Worm (Caenorhabditis elegans) whole organism, young adult: ENCODE results near the gene haao-1.
A peak's percentile ranks its signal among the peaks of the same experiment; 100 is the strongest.

ENCODE experiments used
- B0019.2 ChIP-seq: fragments of 200-800 bp; sonication (Bioruptor generic); conservative IDR thresholded peaks from 2 replicates; pipeline ENCODE4 v1.3.6; 2022; ENCODE audit warnings: missing genetic modification reagents, missing genetic modification characterization, missing compliant biosample characterization
- B0261.1 ChIP-seq: sonication (generic microtip); optimal IDR thresholded peaks from 2 replicates; lab custom pipeline; 2016; ENCODE audit warnings: mild to moderate bottlenecking, missing genetic modification characterization, moderate library complexity, missing compliant biosample characterization
- B0336.3 ChIP-seq: fragments of 200-800 bp; sonication (Bioruptor generic); IDR thresholded peaks from 2 replicates; pipeline ENCODE4 v1.3.6; 2022; ENCODE audit warnings: missing genetic modification characterization, missing compliant biosample characterization
- F22D6.2 ChIP-seq: sonication (generic microtip); optimal IDR thresholded peaks from 2 replicates; lab custom pipeline; 2016; ENCODE audit warnings: mild to moderate bottlenecking, missing genetic modification characterization, missing compliant biosample characterization
- F39B2.1 ChIP-seq: fragments of 200-800 bp; sonication (Bioruptor generic); IDR thresholded peaks from 2 replicates; pipeline ENCODE4 v1.3.6; 2022; ENCODE audit warnings: missing genetic modification reagents, missing genetic modification characterization, missing compliant biosample characterization
- F49E8.2 ChIP-seq: sonication (generic microtip); optimal IDR thresholded peaks from 3 replicates; lab custom pipeline; 2017; ENCODE audit warnings: missing genetic modification characterization, mild to moderate bottlenecking, missing compliant biosample characterization, antibody characterized with exemption, moderate library complexity; ENCODE audit not compliant: insufficient read depth
- F55B11.4 ChIP-seq: sonication (generic microtip); optimal IDR thresholded peaks from 2 replicates; lab custom pipeline; 2016; ENCODE audit warnings: missing compliant biosample characterization, missing genetic modification characterization, borderline replicate concordance; ENCODE audit not compliant: insufficient read depth
- K11D2.4 ChIP-seq: fragments of 200-800 bp; sonication (Bioruptor generic); IDR thresholded peaks from 2 replicates; pipeline ENCODE4 v1.3.6; 2022; ENCODE audit warnings: missing genetic modification reagents, missing genetic modification characterization, missing compliant biosample characterization
- K12H6.12 ChIP-seq: fragments of 200-800 bp; sonication (Bioruptor generic); optimal IDR thresholded peaks from 2 replicates; lab custom pipeline; 2018; ENCODE audit warnings: mild to moderate bottlenecking, missing genetic modification characterization, missing compliant biosample characterization
- Y67H2A.10 ChIP-seq: fragments of 200-800 bp; sonication (Bioruptor generic); conservative IDR thresholded peaks from 2 replicates; pipeline ENCODE4 v1.3.6; 2022; ENCODE audit warnings: missing genetic modification reagents, missing genetic modification characterization, missing compliant biosample characterization
- Y79H2A.3 ChIP-seq: fragments of 200-800 bp; sonication (Bioruptor generic); conservative IDR thresholded peaks from 2 replicates; pipeline ENCODE4 v1.3.6; 2022; ENCODE audit warnings: missing genetic modification reagents, missing genetic modification characterization, missing compliant biosample characterization
- ZK185.1 ChIP-seq: sonication (generic microtip); optimal IDR thresholded peaks from 2 replicates; lab custom pipeline; 2016; ENCODE audit warnings: mild to moderate bottlenecking, missing genetic modification characterization, missing compliant biosample characterization; ENCODE audit not compliant: poor library complexity, severe bottlenecking
- attf-6 ChIP-seq: fragments of 200-800 bp; sonication (Bioruptor generic); IDR thresholded peaks from 2 replicates; pipeline ENCODE4 v1.3.6; 2022; ENCODE audit warnings: missing genetic modification reagents, missing genetic modification characterization, missing compliant biosample characterization
- cebp-1 ChIP-seq, 2 experiments: fragments of 200-800 bp in 1 of 2; sonication (Bioruptor generic) in 1 of 2; sonication (generic microtip) in 1 of 2; IDR thresholded peaks in 1 of 2; optimal IDR thresholded peaks in 1 of 2; 2 replicates each; pipeline versions ENCODE4 v1.3.6 to Lab custom; 2017 to 2022; ENCODE audit warnings: missing compliant biosample characterization in 2 of 2, missing genetic modification characterization in 2 of 2, mild to moderate bottlenecking in 1 of 2, missing genetic modification reagents in 1 of 2, moderate library complexity in 1 of 2
- ceh-27 ChIP-seq: fragments of 200-800 bp; sonication (Bioruptor generic); optimal IDR thresholded peaks from 2 replicates; lab custom pipeline; 2018; ENCODE audit warnings: mild to moderate bottlenecking, missing genetic modification characterization, moderate library complexity, missing compliant biosample characterization
- ceh-79 ChIP-seq: sonication (generic microtip); optimal IDR thresholded peaks from 2 replicates; lab custom pipeline; 2017; ENCODE audit warnings: mild to moderate bottlenecking, missing genetic modification characterization, missing compliant biosample characterization
- ceh-91 ChIP-seq: fragments of 200-800 bp; sonication (Bioruptor generic); IDR thresholded peaks from 2 replicates; pipeline ENCODE4 v1.3.6; 2022; ENCODE audit warnings: missing genetic modification reagents, missing genetic modification characterization, missing compliant biosample characterization
- chd-7 ChIP-seq: sonication (generic microtip); optimal IDR thresholded peaks from 2 replicates; lab custom pipeline; 2016; ENCODE audit warnings: mild to moderate bottlenecking, missing genetic modification characterization, moderate library complexity, missing compliant biosample characterization
- dox-1 ChIP-seq: fragments of 200-800 bp; sonication (Bioruptor generic); IDR thresholded peaks from 2 replicates; pipeline ENCODE4 v1.3.6; 2022; ENCODE audit warnings: missing genetic modification reagents, missing genetic modification characterization, missing compliant biosample characterization
- dpl-1 ChIP-seq: fragments of 150-350 bp; optimal IDR thresholded peaks from 2 replicates; lab custom pipeline; 2014; ENCODE audit warnings: missing biosample characterization, missing genetic modification reagents, missing genetic modification characterization
- egl-44 ChIP-seq: fragments of 200-800 bp; sonication (Bioruptor generic); IDR thresholded peaks from 2 replicates; pipeline ENCODE4 v1.3.6; 2022; ENCODE audit warnings: missing genetic modification reagents, missing genetic modification characterization, missing compliant biosample characterization
- fkh-3 ChIP-seq: sonication (generic microtip); optimal IDR thresholded peaks from 2 replicates; lab custom pipeline; 2016; ENCODE audit warnings: mild to moderate bottlenecking, missing genetic modification characterization, missing compliant biosample characterization
- gei-17 ChIP-seq: fragments of 200-800 bp; sonication (Bioruptor generic); optimal IDR thresholded peaks from 2 replicates; lab custom pipeline; 2018; ENCODE audit warnings: mild to moderate bottlenecking, missing genetic modification characterization, missing compliant biosample characterization
- hlh-26 ChIP-seq: fragments of 200-800 bp; sonication (Bioruptor generic); conservative IDR thresholded peaks from 2 replicates; pipeline ENCODE4 v1.3.6; 2022; ENCODE audit warnings: missing genetic modification reagents, missing genetic modification characterization, missing compliant biosample characterization
- hmg-1.2 ChIP-seq: fragments of 200-800 bp; sonication (Bioruptor generic); IDR thresholded peaks from 2 replicates; pipeline ENCODE4 v1.3.6; 2022; ENCODE audit warnings: missing genetic modification reagents, missing genetic modification characterization, missing compliant biosample characterization
- hmg-20 ChIP-seq: fragments of 200-800 bp; sonication (Bioruptor generic); IDR thresholded peaks from 2 replicates; pipeline ENCODE4 v1.3.6; 2022; ENCODE audit warnings: missing genetic modification reagents, missing genetic modification characterization, missing compliant biosample characterization
- let-526 ChIP-seq: fragments of 200-800 bp; sonication (Bioruptor generic); IDR thresholded peaks from 2 replicates; pipeline ENCODE4 v1.3.6; 2022; ENCODE audit warnings: missing genetic modification reagents, missing genetic modification characterization, missing compliant biosample characterization
- lin-26 ChIP-seq: fragments of 200-800 bp; sonication (Bioruptor generic); IDR thresholded peaks from 2 replicates; pipeline ENCODE4 v1.3.6; 2022; ENCODE audit warnings: missing genetic modification reagents, missing genetic modification characterization, missing compliant biosample characterization
- lin-54 ChIP-seq: fragments of 200-800 bp; sonication (Bioruptor generic); optimal IDR thresholded peaks from 2 replicates; lab custom pipeline; 2018; ENCODE audit warnings: mild to moderate bottlenecking, missing genetic modification characterization, missing compliant biosample characterization
- lsy-27 ChIP-seq: sonication (generic microtip); optimal IDR thresholded peaks from 2 replicates; lab custom pipeline; 2017; ENCODE audit warnings: missing genetic modification characterization, mild to moderate bottlenecking, missing compliant biosample characterization, antibody characterized with exemption, missing genotype, borderline replicate concordance; ENCODE audit not compliant: insufficient read depth
- madf-10 ChIP-seq: sonication (generic microtip); optimal IDR thresholded peaks from 2 replicates; lab custom pipeline; 2016; ENCODE audit warnings: mild to moderate bottlenecking, missing genetic modification characterization, missing compliant biosample characterization
- madf-6 ChIP-seq: fragments of 200-800 bp; sonication (Bioruptor generic); IDR thresholded peaks from 2 replicates; pipeline ENCODE4 v1.3.6; 2022; ENCODE audit warnings: missing genetic modification reagents, missing genetic modification characterization, missing compliant biosample characterization
- madf-8 ChIP-seq: fragments of 200-800 bp; sonication (Bioruptor generic); conservative IDR thresholded peaks from 2 replicates; pipeline ENCODE4 v1.3.6; 2022; ENCODE audit warnings: missing genetic modification reagents, missing genetic modification characterization, missing compliant biosample characterization
- nfya-1 ChIP-seq: sonication (generic microtip); optimal IDR thresholded peaks from 2 replicates; lab custom pipeline; 2017; ENCODE audit warnings: antibody characterized with exemption, missing compliant biosample characterization, missing genetic modification characterization, borderline replicate concordance; ENCODE audit not compliant: insufficient read depth
- nhr-120 ChIP-seq: fragments of 200-800 bp; sonication (Bioruptor generic); IDR thresholded peaks from 2 replicates; pipeline ENCODE4 v1.3.6; 2022; ENCODE audit warnings: missing genetic modification characterization, missing compliant biosample characterization
- nhr-179 ChIP-seq: sonication (generic microtip); optimal IDR thresholded peaks from 2 replicates; lab custom pipeline; 2016; ENCODE audit warnings: mild to moderate bottlenecking, missing genetic modification characterization, missing compliant biosample characterization
- nhr-80 ChIP-seq: sonication (generic microtip); optimal IDR thresholded peaks from 2 replicates; lab custom pipeline; 2016; ENCODE audit warnings: missing genetic modification characterization, missing compliant biosample characterization
- rcor-1 ChIP-seq: fragments of 200-800 bp; sonication (Bioruptor generic); IDR thresholded peaks from 2 replicates; pipeline ENCODE4 v1.3.6; 2022; ENCODE audit warnings: missing genetic modification reagents, missing genetic modification characterization, missing compliant biosample characterization
- rec-8 ChIP-seq, 2 experiments: sonication (generic microtip); optimal IDR thresholded peaks; 2 replicates each; lab custom pipeline; 2016; ENCODE audit warnings: mild to moderate bottlenecking in 2 of 2, missing genetic modification characterization in 2 of 2, missing genetic modification reagents in 2 of 2, missing genotype in 2 of 2, missing biosample characterization in 1 of 2, missing compliant biosample characterization in 1 of 2, moderate library complexity in 1 of 2
- snpc-3.4 ChIP-seq: sonication (generic microtip); optimal IDR thresholded peaks from 2 replicates; lab custom pipeline; 2017; ENCODE audit warnings: missing genetic modification characterization, mild to moderate bottlenecking, missing compliant biosample characterization, antibody characterized with exemption, moderate library complexity, missing genotype, missing genetic modification reagents
- snpc-4 ChIP-seq, 5 experiments: fragments of 150-350 bp in 1 of 5; sonication (generic microtip) in 4 of 5; optimal IDR thresholded peaks; 2 replicates each; lab custom pipeline; 2014 to 2018; ENCODE audit warnings: missing genetic modification characterization in 5 of 5, missing biosample characterization in 3 of 5, antibody characterized with exemption in 2 of 5, mild to moderate bottlenecking in 2 of 5, missing compliant biosample characterization in 2 of 5, missing genotype in 2 of 5, moderate library complexity in 2 of 5, missing genetic modification reagents in 1 of 5
- sptf-2 ChIP-seq: fragments of 200-800 bp; sonication (Bioruptor generic); optimal IDR thresholded peaks from 2 replicates; lab custom pipeline; 2018; ENCODE audit warnings: mild to moderate bottlenecking, missing genetic modification characterization, missing compliant biosample characterization
- tbx-9 ChIP-seq: sonication (generic microtip); optimal IDR thresholded peaks from 2 replicates; lab custom pipeline; 2016; ENCODE audit warnings: borderline replicate concordance, missing genetic modification characterization, inconsistent platforms, missing compliant biosample characterization
- ztf-25 ChIP-seq: fragments of 200-800 bp; sonication (Bioruptor generic); IDR thresholded peaks from 2 replicates; pipeline ENCODE4 v1.3.6; 2022; ENCODE audit warnings: missing genetic modification reagents, missing genetic modification characterization, missing compliant biosample characterization

The haao-1 gene

DNA sequence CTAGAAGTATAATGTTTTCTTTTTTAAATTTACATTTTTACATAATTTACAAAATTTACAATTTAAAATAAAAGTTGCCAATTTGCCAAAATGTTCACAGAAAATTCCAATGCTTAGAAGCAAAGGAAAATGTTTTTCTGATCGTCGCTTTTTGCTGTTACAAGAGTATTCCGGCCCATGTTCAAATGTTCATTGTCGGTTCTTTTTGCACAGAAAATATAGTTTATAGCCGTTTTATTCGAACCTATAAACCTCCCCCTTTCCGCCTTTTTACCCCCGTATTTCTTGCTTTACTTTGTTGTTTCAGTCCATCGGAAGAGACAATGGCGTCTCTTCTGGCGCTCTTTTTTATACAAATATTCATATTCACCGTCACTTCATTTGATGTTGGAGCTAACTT lies 29.9 kb downstream of the haao-1 start, which contains the start of gene tag-329:
Gene tag-329, plus strand, starts transcription at position 301 of the 400 bp plus-strand sequence.
- TF ChIP-seq egl-44 (GFP tag; lab: Robert Waterston, UW) (no peak), fkh-3 (tag; lab: Kevin White, UChicago) (no peak), ZK185.1 (tag; lab: Kevin White, UChicago) (no peak), F39B2.1 (GFP tag; lab: Robert Waterston, UW) (no peak), nhr-179 (tag; lab: Kevin White, UChicago) (no peak), gei-17 (GFP tag; lab: Kevin White, UChicago) (no peak), K12H6.12 (no peak), tbx-9 (tag; lab: Kevin White, UChicago) (no peak), chd-7 (no peak), nfya-1 (tag; lab: Kevin White, UChicago) (no peak), ztf-25 (GFP tag; lab: Robert Waterston, UW) (no peak), F49E8.2 (no peak), F22D6.2 (tag; lab: Kevin White, UChicago) (no peak), nhr-120 (GFP tag; lab: Robert Waterston, UW) (no peak), F55B11.4 (tag; lab: Kevin White, UChicago) (no peak)
- TF ChIP-seq, all 124 proteins: peak for 0

DNA sequence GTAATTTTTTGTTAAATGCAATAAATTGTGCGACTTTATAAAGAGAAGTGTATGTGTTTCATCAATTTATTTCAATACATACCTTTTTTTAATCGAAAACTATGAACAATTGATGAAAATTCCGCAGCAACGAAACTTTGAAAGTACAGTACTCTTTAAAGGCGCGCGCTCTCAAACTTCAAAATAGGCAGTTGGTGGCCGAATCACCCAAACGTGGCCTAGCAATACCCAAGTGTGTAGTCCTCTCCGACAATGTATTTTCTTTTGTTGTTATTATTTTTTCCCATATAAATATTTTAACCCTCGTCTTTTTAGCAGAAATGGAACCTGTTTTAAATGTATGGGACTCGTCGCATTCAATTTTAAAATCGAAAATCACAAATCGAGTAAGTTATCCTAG lies 31.8 kb downstream of the haao-1 start, which contains the start of gene C50F4.4:
Gene C50F4.4, plus strand, starts transcription at position 267 of the 400 bp plus-strand sequence.
- TF ChIP-seq rcor-1 (GFP tag; lab: Robert Waterston, UW) (peak; percentile 43), sptf-2 (no peak), dpl-1 (peak; percentile 17), attf-6 (peak; percentile 57), snpc-4 (GFP tag; optimal IDR thresholded peaks at IDR 0.05; lab: Kevin White, UChicago) (no peak), snpc-4 (tag; optimal IDR thresholded peaks at IDR 0.05; lab: Kevin White, UChicago) (peak in 2 of 4 experiments; percentile 3 to 27), ceh-91 (GFP tag; lab: Robert Waterston, UW) (0 out of 2 replicates have a peak, but pooled peaks have one; percentile 45), ceh-79 (tag; lab: Kevin White, UChicago) (no peak), lin-26 (GFP tag; lab: Robert Waterston, UW) (no peak), nhr-80 (tag; lab: Kevin White, UChicago) (no peak), lsy-27 (no peak), dox-1 (GFP tag; lab: Robert Waterston, UW) (peak; percentile 71), ceh-27 (GFP tag; lab: Kevin White, UChicago) (peak; percentile 43), madf-10 (tag; lab: Kevin White, UChicago) (no peak), hmg-1.2 (GFP tag; lab: Robert Waterston, UW) (0 out of 2 replicates have a peak, but pooled peaks have one; percentile 15), hmg-20 (GFP tag; lab: Robert Waterston, UW) (no peak), Y79H2A.3 (GFP tag; lab: Robert Waterston, UW) (0 out of 2 replicates have a peak, but pooled peaks have one; percentile 18), Y67H2A.10 (GFP tag; lab: Robert Waterston, UW) (no peak), madf-8 (GFP tag; lab: Robert Waterston, UW) (peak; percentile 49), K11D2.4 (GFP tag; lab: Robert Waterston, UW) (peak; percentile 58; the same call in 1 of the 2 replicates), B0019.2 (GFP tag; lab: Robert Waterston, UW) (no peak), let-526 (no peak), B0261.1 (tag; lab: Kevin White, UChicago) (no peak), F49E8.2 (peak; percentile 45), snpc-3.4 (tag; lab: Kevin White, UChicago) (peak; percentile 53), hlh-26 (GFP tag; lab: Robert Waterston, UW) (no peak), madf-6 (GFP tag; lab: Robert Waterston, UW) (peak; percentile 85), nhr-120 (GFP tag; lab: Robert Waterston, UW) (no peak), B0336.3 (no peak), ZK185.1 (tag; lab: Kevin White, UChicago) (peak; percentile 69), cebp-1 (GFP tag; IDR thresholded peaks at IDR 0.05; lab: Robert Waterston, UW) (peak; percentile 34; the same call in 1 of the 2 replicates), cebp-1 (tag; optimal IDR thresholded peaks at IDR 0.05; lab: Kevin White, UChicago) (no peak), lin-54 (no peak), rec-8 (tag; optimal IDR thresholded peaks at IDR 0.05; lab: Kevin White, UChicago) (peak in 1 of 2 experiments; percentile 32)
